Fruit fly (Drosophila melanogaster) whole organism, embryonic: Measurements from ENCODE around the gene HemK1.

ENCODE experiments used
- CG11695 ChIP-seq: fragments of 200-800 bp; sonication (Bioruptor generic); IDR thresholded peaks from 3 replicates; pipeline ENCODE4 v1.3.6; 2022; ENCODE audit warnings: missing biosample characterization, missing genetic modification characterization
- CG12236 ChIP-seq: fragments of 200-800 bp; sonication (Bioruptor generic); optimal IDR thresholded peaks from 2 replicates; lab custom pipeline; 2016; ENCODE audit warnings: missing biosample characterization, missing genetic modification characterization
- Sox100B ChIP-seq: fragments of 200-800 bp; sonication (Bioruptor generic); optimal IDR thresholded peaks from 3 replicates; lab custom pipeline; 2018; ENCODE audit warnings: missing biosample characterization, mild to moderate bottlenecking, missing genetic modification characterization
- Xbp1 ChIP-seq: fragments of 200-800 bp; sonication (Bioruptor generic); optimal IDR thresholded peaks from 3 replicates; lab custom pipeline; 2016; ENCODE audit warnings: missing biosample characterization, mild to moderate bottlenecking, missing genetic modification characterization
- grau ChIP-seq: fragments of 200-800 bp; optimal IDR thresholded peaks from 3 replicates; lab custom pipeline; 2019; ENCODE audit warnings: missing biosample characterization, mild to moderate bottlenecking, missing genetic modification characterization, moderate library complexity

dm6 chr2L:6421495-6421894 is 46.0 kb downstream of the HemK1 start:
- TF ChIP-seq CG11695 (GFP tag; lab: Robert Waterston, UW), result no peak
- TF ChIP-seq CG12236 (GFP tag; lab: Kevin White, UChicago), result no peak
- no peak for TF ChIP-seq grau (tag; lab: Kevin White, UChicago)
- no peak for TF ChIP-seq Xbp1 (GFP tag; lab: Kevin White, UChicago)
- no peak for TF ChIP-seq Sox100B (GFP tag; lab: Kevin White, UChicago)
